Worm (Caenorhabditis elegans) whole organism, young adult: ENCODE data around the gene ZC204.6.

Experiments
- B0019.2 ChIP-seq: fragments of 200-800 bp; sonication (Bioruptor generic); conservative IDR thresholded peaks from 2 replicates; pipeline ENCODE4 v1.3.6; 2022; ENCODE audit warnings: missing genetic modification reagents, missing genetic modification characterization, missing compliant biosample characterization
- D2030.7 ChIP-seq: fragments of 200-800 bp; sonication (Bioruptor generic); IDR thresholded peaks from 2 replicates; pipeline ENCODE4 v1.3.6; 2022; ENCODE audit warnings: missing genetic modification reagents, missing genetic modification characterization, missing compliant biosample characterization
- F10E7.11 ChIP-seq: sonication (generic microtip); optimal IDR thresholded peaks from 2 replicates; lab custom pipeline; 2017; ENCODE audit warnings: mild to moderate bottlenecking, missing genetic modification characterization, moderate library complexity, missing compliant biosample characterization
- F57C9.4 ChIP-seq: sonication (generic microtip); optimal IDR thresholded peaks from 2 replicates; lab custom pipeline; 2017; ENCODE audit warnings: mild to moderate bottlenecking, missing genetic modification characterization, missing compliant biosample characterization
- T07F8.4 ChIP-seq: sonication (generic microtip); optimal IDR thresholded peaks from 2 replicates; lab custom pipeline; 2016; ENCODE audit warnings: mild to moderate bottlenecking, missing genetic modification characterization, moderate library complexity, missing compliant biosample characterization
- Y53F4B.3 ChIP-seq: fragments of 200-800 bp; sonication (Bioruptor generic); IDR thresholded peaks from 2 replicates; pipeline ENCODE4 v1.3.6; 2022; ENCODE audit warnings: missing genetic modification reagents, missing genetic modification characterization, missing compliant biosample characterization
- Y53G8AR.9 ChIP-seq: fragments of 200-800 bp; sonication (Bioruptor generic); conservative IDR thresholded peaks from 2 replicates; pipeline ENCODE4 v1.3.6; 2022; ENCODE audit warnings: missing genetic modification reagents, missing genetic modification characterization, missing compliant biosample characterization
- Y56A3A.18 ChIP-seq: fragments of 200-800 bp; sonication (Bioruptor generic); IDR thresholded peaks from 2 replicates; pipeline ENCODE4 v1.3.6; 2022; ENCODE audit warnings: missing genetic modification reagents, missing genetic modification characterization, missing compliant biosample characterization
- Y95B8A.8 ChIP-seq: fragments of 200-800 bp; sonication (Bioruptor generic); IDR thresholded peaks from 2 replicates; pipeline ENCODE4 v1.3.6; 2022; ENCODE audit warnings: missing genetic modification reagents, missing genetic modification characterization, missing compliant biosample characterization
- akir-1 ChIP-seq: fragments of 200-800 bp; sonication (Bioruptor generic); optimal IDR thresholded peaks from 2 replicates; lab custom pipeline; 2018; ENCODE audit warnings: mild to moderate bottlenecking, missing genetic modification characterization, moderate library complexity, missing compliant biosample characterization
- athp-1 ChIP-seq: sonication (generic microtip); optimal IDR thresholded peaks from 2 replicates; lab custom pipeline; 2017; ENCODE audit warnings: mild to moderate bottlenecking, missing genetic modification characterization, missing compliant biosample characterization
- cebp-1 ChIP-seq, 2 experiments: fragments of 200-800 bp in 1 of 2; sonication (Bioruptor generic) in 1 of 2; sonication (generic microtip) in 1 of 2; IDR thresholded peaks in 1 of 2; optimal IDR thresholded peaks in 1 of 2; 2 replicates each; pipeline versions ENCODE4 v1.3.6 to Lab custom; 2017 to 2022; ENCODE audit warnings: missing compliant biosample characterization in 2 of 2, missing genetic modification characterization in 2 of 2, mild to moderate bottlenecking in 1 of 2, missing genetic modification reagents in 1 of 2, moderate library complexity in 1 of 2
- cebp-2 ChIP-seq: fragments of 200-800 bp; sonication (Bioruptor generic); IDR thresholded peaks from 2 replicates; pipeline ENCODE4 v1.3.6; 2022; ENCODE audit warnings: missing genetic modification characterization, missing compliant biosample characterization
- ceh-100 ChIP-seq: fragments of 200-800 bp; sonication (Bioruptor generic); IDR thresholded peaks from 2 replicates; pipeline ENCODE4 v1.3.6; 2022; ENCODE audit warnings: missing genetic modification reagents, missing genetic modification characterization, missing compliant biosample characterization
- ceh-91 ChIP-seq: fragments of 200-800 bp; sonication (Bioruptor generic); IDR thresholded peaks from 2 replicates; pipeline ENCODE4 v1.3.6; 2022; ENCODE audit warnings: missing genetic modification reagents, missing genetic modification characterization, missing compliant biosample characterization
- egl-44 ChIP-seq: fragments of 200-800 bp; sonication (Bioruptor generic); IDR thresholded peaks from 2 replicates; pipeline ENCODE4 v1.3.6; 2022; ENCODE audit warnings: missing genetic modification reagents, missing genetic modification characterization, missing compliant biosample characterization
- fkh-3 ChIP-seq: sonication (generic microtip); optimal IDR thresholded peaks from 2 replicates; lab custom pipeline; 2016; ENCODE audit warnings: mild to moderate bottlenecking, missing genetic modification characterization, missing compliant biosample characterization
- gei-17 ChIP-seq: fragments of 200-800 bp; sonication (Bioruptor generic); optimal IDR thresholded peaks from 2 replicates; lab custom pipeline; 2018; ENCODE audit warnings: mild to moderate bottlenecking, missing genetic modification characterization, missing compliant biosample characterization
- hlh-26 ChIP-seq: fragments of 200-800 bp; sonication (Bioruptor generic); conservative IDR thresholded peaks from 2 replicates; pipeline ENCODE4 v1.3.6; 2022; ENCODE audit warnings: missing genetic modification reagents, missing genetic modification characterization, missing compliant biosample characterization
- hmg-1.2 ChIP-seq: fragments of 200-800 bp; sonication (Bioruptor generic); IDR thresholded peaks from 2 replicates; pipeline ENCODE4 v1.3.6; 2022; ENCODE audit warnings: missing genetic modification reagents, missing genetic modification characterization, missing compliant biosample characterization
- hrde-1 ChIP-seq: sonication (generic microtip); optimal IDR thresholded peaks from 2 replicates; lab custom pipeline; 2016; ENCODE audit warnings: missing genetic modification characterization, mild to moderate bottlenecking, missing compliant biosample characterization, moderate library complexity, missing genotype, missing genetic modification reagents, borderline replicate concordance
- hsf-1 ChIP-seq: fragments of 200-800 bp; sonication (Bioruptor generic); IDR thresholded peaks from 2 replicates; pipeline ENCODE4 v1.3.6; 2022; ENCODE audit warnings: missing genetic modification reagents, missing genetic modification characterization, missing compliant biosample characterization
- lin-26 ChIP-seq: fragments of 200-800 bp; sonication (Bioruptor generic); IDR thresholded peaks from 2 replicates; pipeline ENCODE4 v1.3.6; 2022; ENCODE audit warnings: missing genetic modification reagents, missing genetic modification characterization, missing compliant biosample characterization
- lin-35 ChIP-seq, 3 experiments: fragments of 150-350 bp in 2 of 3; sonication (generic microtip) in 1 of 3; optimal IDR thresholded peaks; 2 replicates each; lab custom pipeline; 2014 to 2018; ENCODE audit warnings: missing biosample characterization in 3 of 3, missing genetic modification characterization in 3 of 3, missing genetic modification reagents in 3 of 3
- lin-54 ChIP-seq: fragments of 200-800 bp; sonication (Bioruptor generic); optimal IDR thresholded peaks from 2 replicates; lab custom pipeline; 2018; ENCODE audit warnings: mild to moderate bottlenecking, missing genetic modification characterization, missing compliant biosample characterization
- lir-1 ChIP-seq: fragments of 200-800 bp; sonication (Bioruptor generic); conservative IDR thresholded peaks from 2 replicates; pipeline ENCODE4 v1.3.6; 2022; ENCODE audit warnings: missing genetic modification reagents, missing genetic modification characterization, missing compliant biosample characterization
- madf-3 ChIP-seq: fragments of 200-800 bp; sonication (Bioruptor generic); IDR thresholded peaks from 2 replicates; pipeline ENCODE4 v1.3.6; 2022; ENCODE audit warnings: missing genetic modification reagents, missing genetic modification characterization, missing compliant biosample characterization
- madf-8 ChIP-seq: fragments of 200-800 bp; sonication (Bioruptor generic); conservative IDR thresholded peaks from 2 replicates; pipeline ENCODE4 v1.3.6; 2022; ENCODE audit warnings: missing genetic modification reagents, missing genetic modification characterization, missing compliant biosample characterization
- mes-4 ChIP-seq: sonication (generic microtip); optimal IDR thresholded peaks from 2 replicates; lab custom pipeline; 2016; ENCODE audit warnings: missing genotype, missing genetic modification characterization, missing compliant biosample characterization
- nfyb-1 ChIP-seq: fragments of 200-800 bp; sonication (Bioruptor generic); IDR thresholded peaks from 2 replicates; pipeline ENCODE4 v1.3.6; 2022; ENCODE audit warnings: missing genetic modification reagents, missing genetic modification characterization, missing compliant biosample characterization
- nhr-179 ChIP-seq: sonication (generic microtip); optimal IDR thresholded peaks from 2 replicates; lab custom pipeline; 2016; ENCODE audit warnings: mild to moderate bottlenecking, missing genetic modification characterization, missing compliant biosample characterization
- nhr-80 ChIP-seq: sonication (generic microtip); optimal IDR thresholded peaks from 2 replicates; lab custom pipeline; 2016; ENCODE audit warnings: missing genetic modification characterization, missing compliant biosample characterization
- pbrm-1 ChIP-seq: fragments of 200-800 bp; sonication (Bioruptor generic); IDR thresholded peaks from 2 replicates; pipeline ENCODE4 v1.3.6; 2022; ENCODE audit warnings: missing genetic modification reagents, missing genetic modification characterization, missing compliant biosample characterization
- pha-4 ChIP-seq: fragments of 150-350 bp; sonication (generic microtip); optimal IDR thresholded peaks from 2 replicates; lab custom pipeline; 2014; ENCODE audit warnings: missing biosample characterization, missing genetic modification reagents, missing genetic modification characterization
- sdz-38 ChIP-seq: sonication (generic microtip); optimal IDR thresholded peaks from 2 replicates; lab custom pipeline; 2016; ENCODE audit warnings: missing genotype, missing genetic modification characterization, missing compliant biosample characterization
- somi-1 ChIP-seq: fragments of 200-800 bp; sonication (Bioruptor generic); optimal IDR thresholded peaks from 2 replicates; lab custom pipeline; 2018; ENCODE audit warnings: mild to moderate bottlenecking, missing genetic modification characterization, missing compliant biosample characterization
- tbx-9 ChIP-seq: sonication (generic microtip); optimal IDR thresholded peaks from 2 replicates; lab custom pipeline; 2016; ENCODE audit warnings: borderline replicate concordance, missing genetic modification characterization, inconsistent platforms, missing compliant biosample characterization
- xnd-1 ChIP-seq: sonication (generic microtip); optimal IDR thresholded peaks from 2 replicates; lab custom pipeline; 2016; ENCODE audit warnings: missing genotype, missing genetic modification reagents, missing genetic modification characterization, missing compliant biosample characterization
- ztf-22 ChIP-seq: fragments of 200-800 bp; sonication (Bioruptor generic); optimal IDR thresholded peaks from 2 replicates; lab custom pipeline; 2018; ENCODE audit warnings: mild to moderate bottlenecking, missing genetic modification characterization, moderate library complexity, missing compliant biosample characterization
- ztf-25 ChIP-seq: fragments of 200-800 bp; sonication (Bioruptor generic); IDR thresholded peaks from 2 replicates; pipeline ENCODE4 v1.3.6; 2022; ENCODE audit warnings: missing genetic modification reagents, missing genetic modification characterization, missing compliant biosample characterization
- ztf-28 ChIP-seq: fragments of 200-800 bp; sonication (Bioruptor generic); IDR thresholded peaks from 2 replicates; pipeline ENCODE4 v1.3.6; 2022; ENCODE audit warnings: missing genetic modification reagents, missing genetic modification characterization, missing compliant biosample characterization

ZC204.6 gene

DNA sequence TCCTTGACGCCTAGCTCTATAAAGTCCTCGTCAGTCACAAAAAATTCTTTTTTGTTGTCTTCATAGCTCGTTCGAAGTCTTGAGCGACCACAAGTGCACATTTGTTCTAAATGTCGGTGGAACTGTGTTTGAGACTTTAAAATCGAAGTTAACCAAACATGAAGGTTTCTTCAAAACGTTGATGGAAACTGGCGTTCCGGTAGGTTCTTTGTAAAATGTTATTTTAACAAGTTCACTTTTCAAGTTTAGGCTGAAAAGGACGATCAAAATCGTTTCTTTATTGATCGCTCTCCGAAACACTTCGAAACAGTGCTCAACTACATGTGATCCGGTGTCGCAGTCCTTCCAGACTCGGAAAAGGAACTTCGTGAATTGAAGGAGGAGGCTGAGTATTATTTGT, 20.1 kb downstream of the ZC204.6 start, which contains the start of gene fbxa-160:
Gene fbxa-160, minus strand, starts transcription at position 101 of the 400 bp plus-strand sequence.
- TF ChIP-seq lin-54 (GFP tag; lab: Kevin White, UChicago) (no peak), B0019.2 (GFP tag; lab: Robert Waterston, UW) (no peak), F10E7.11 (tag; lab: Kevin White, UChicago) (no peak), egl-44 (no peak), ceh-91 (GFP tag; lab: Robert Waterston, UW) (no peak), nhr-179 (tag; lab: Kevin White, UChicago) (no peak), ztf-28 (GFP tag; lab: Robert Waterston, UW) (no peak), xnd-1 (tag; lab: Kevin White, UChicago) (no peak), mes-4 (tag; lab: Kevin White, UChicago) (no peak), nfyb-1 (GFP tag; lab: Robert Waterston, UW) (no peak), hlh-26 (GFP tag; lab: Robert Waterston, UW) (no peak), F57C9.4 (no peak), ztf-22 (GFP tag; lab: Kevin White, UChicago) (no peak), Y53G8AR.9 (GFP tag; lab: Robert Waterston, UW) (no peak), lir-1 (GFP tag; lab: Robert Waterston, UW) (no peak), pha-4 (tag; lab: Kevin White, UChicago) (no peak), somi-1 (no peak)
- TF ChIP-seq, all 124 proteins: peak for 0

DNA sequence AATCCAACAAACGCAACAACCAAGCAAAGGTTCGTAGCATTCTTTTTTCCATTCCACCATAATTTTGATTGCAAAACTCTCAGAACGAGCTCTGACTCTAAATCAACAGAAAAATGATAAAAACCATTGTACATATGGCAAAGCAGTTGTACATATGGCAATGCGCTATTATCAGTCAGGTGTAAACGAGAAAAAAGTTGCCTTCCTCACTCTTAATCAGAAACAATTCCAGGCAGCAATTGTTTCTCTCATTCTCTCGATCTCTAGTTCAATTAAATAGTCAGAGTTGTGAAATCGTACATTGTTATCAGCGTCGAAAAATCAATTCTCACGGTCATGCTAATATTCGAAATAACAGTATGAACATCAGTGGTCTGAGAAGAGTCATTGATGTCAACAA, 22.8 kb downstream of the ZC204.6 start:
- TF ChIP-seq hsf-1 (no peak), nhr-80 (tag; lab: Kevin White, UChicago) (peak; percentile 5)

DNA sequence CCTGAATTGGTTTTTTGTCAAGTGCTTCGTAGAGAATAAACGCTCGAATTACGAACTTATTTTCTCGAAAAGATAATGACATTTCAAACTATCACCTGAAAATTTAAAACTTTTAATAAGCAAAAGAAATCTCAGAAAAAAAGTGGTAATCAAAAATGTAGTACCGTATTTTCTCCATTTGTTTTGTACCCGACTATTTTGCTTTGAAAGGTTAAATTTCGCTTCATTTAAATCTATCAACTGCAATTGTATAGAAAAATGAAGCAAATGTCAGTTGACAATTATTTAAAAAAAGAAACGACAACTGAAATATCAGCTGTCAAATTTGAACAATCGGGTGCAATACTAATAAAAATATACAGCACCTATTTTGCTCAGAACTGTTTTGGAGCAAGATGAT, 23.4 kb downstream of the ZC204.6 start, which contains the start of gene fbxa-158:
Gene fbxa-158, minus strand, starts transcription at position 101 of the 400 bp plus-strand sequence.
- TF ChIP-seq Y53F4B.3 (GFP tag; lab: Robert Waterston, UW): no peak
- TF ChIP-seq madf-3 (GFP tag; lab: Robert Waterston, UW): no peak
- no peak for TF ChIP-seq cebp-1 (GFP tag; IDR thresholded peaks at IDR 0.05; lab: Robert Waterston, UW)
- no peak for TF ChIP-seq cebp-1 (tag; optimal IDR thresholded peaks at IDR 0.05; lab: Kevin White, UChicago)
- no peak for TF ChIP-seq madf-8 (GFP tag; lab: Robert Waterston, UW)
- TF ChIP-seq sdz-38 (tag; lab: Kevin White, UChicago): no peak

DNA sequence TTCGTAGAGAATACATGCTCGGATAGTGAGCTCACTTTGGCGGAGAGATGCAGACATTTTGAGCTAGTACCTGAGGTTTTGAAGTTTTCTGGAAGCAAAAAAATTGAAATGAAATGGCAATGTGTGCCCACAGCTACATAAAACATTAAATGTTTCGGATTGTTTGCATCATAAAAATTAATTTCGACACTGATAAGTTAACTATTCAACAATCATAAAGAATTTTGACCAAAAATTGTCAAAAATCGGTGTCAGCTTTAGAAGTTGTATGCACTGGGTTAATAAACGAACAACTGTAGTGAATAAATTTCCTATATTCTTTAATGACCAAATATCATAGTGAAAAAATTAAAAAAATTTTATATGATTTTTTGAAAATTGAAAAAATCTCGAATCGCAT, 25.7 kb downstream of the ZC204.6 start, which contains the start of gene fbxa-166:
Gene fbxa-166, minus strand, starts transcription at position 101 of the 400 bp plus-strand sequence.
- no peak for TF ChIP-seq T07F8.4
- no peak for TF ChIP-seq Y56A3A.18 (GFP tag; lab: Robert Waterston, UW)
- TF ChIP-seq ceh-100: no peak
- no peak for TF ChIP-seq akir-1 (GFP tag; lab: Kevin White, UChicago)
- TF ChIP-seq nhr-80 (tag; lab: Kevin White, UChicago): no peak
- TF ChIP-seq tbx-9 (tag; lab: Kevin White, UChicago): no peak
- no peak for TF ChIP-seq ztf-25 (GFP tag; lab: Robert Waterston, UW)
- no peak for TF ChIP-seq ztf-28 (GFP tag; lab: Robert Waterston, UW)

DNA sequence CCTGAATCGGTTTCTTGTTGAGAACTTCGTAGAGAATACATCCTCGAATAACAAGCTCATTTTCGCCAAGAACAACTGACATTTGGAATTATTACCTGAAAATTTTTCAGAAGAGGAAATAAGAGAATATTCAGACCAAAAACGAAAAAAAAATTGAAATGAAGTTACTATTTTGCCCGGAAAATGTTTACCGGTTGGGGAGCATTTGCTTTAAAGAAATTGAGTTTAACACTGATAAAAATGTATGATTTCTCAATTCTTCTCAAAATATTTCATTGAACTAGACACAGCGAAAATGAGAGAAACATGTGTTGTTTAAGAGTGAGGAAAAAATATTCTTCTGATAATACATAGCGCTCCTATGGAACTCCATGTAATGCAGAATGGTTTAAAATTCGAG, 28.2 kb downstream of the ZC204.6 start, which contains the start of gene fbxa-165:
Gene fbxa-165, minus strand, starts transcription at position 101 of the 400 bp plus-strand sequence.
- TF ChIP-seq fkh-3 (tag; lab: Kevin White, UChicago) (no peak), gei-17 (no peak), D2030.7 (GFP tag; lab: Robert Waterston, UW) (no peak), pbrm-1 (GFP tag; lab: Robert Waterston, UW) (no peak), cebp-2 (no peak), hlh-26 (GFP tag; lab: Robert Waterston, UW) (no peak), lin-26 (GFP tag; lab: Robert Waterston, UW) (no peak), lin-35 (GFP tag; optimal IDR thresholded peaks at IDR 0.05; lab: Kevin White, UChicago) (no peak), hrde-1 (tag; lab: Kevin White, UChicago) (no peak), tbx-9 (tag; lab: Kevin White, UChicago) (no peak), nhr-80 (tag; lab: Kevin White, UChicago) (no peak), hmg-1.2 (no peak), Y95B8A.8 (GFP tag; lab: Robert Waterston, UW) (no peak), athp-1 (tag; lab: Kevin White, UChicago) (no peak)
- TF ChIP-seq, all 124 proteins: peak for 0
